Worm (Caenorhabditis elegans): ENCODE measurements around the gene Y105C5A.24.

ce11 chrIV:15844064-15844463 lies 5.6 kb upstream of the Y105C5A.24 start:
- TF ChIP-seq cog-1 (tag; optimal IDR thresholded peaks at IDR 0.05) (no peak), med-1 (GFP tag; optimal IDR thresholded peaks at IDR 0.05; ENCODE audit: insufficient read depth) (no peak)
